Worm (Caenorhabditis elegans) whole organism, L2 larva: ENCODE data around the gene C27A7.6.

Experiments
- R02D3.7 ChIP-seq: fragments of 150-350 bp; optimal IDR thresholded peaks from 2 replicates; lab custom pipeline; 2014; ENCODE audit warnings: missing biosample characterization, missing genetic modification characterization
- aly-2 ChIP-seq: fragments of 150-350 bp; optimal IDR thresholded peaks from 2 replicates; lab custom pipeline; 2014; ENCODE audit warnings: missing biosample characterization, missing genetic modification characterization
- ceh-82 ChIP-seq: fragments of 150-350 bp; optimal IDR thresholded peaks from 2 replicates; lab custom pipeline; 2014; ENCODE audit warnings: missing biosample characterization, missing genetic modification characterization
- nhr-23 ChIP-seq: fragments of 150-350 bp; optimal IDR thresholded peaks from 2 replicates; lab custom pipeline; 2014; ENCODE audit warnings: missing biosample characterization, missing genetic modification reagents, missing genetic modification characterization
- snpc-4 ChIP-seq: fragments of 150-350 bp; optimal IDR thresholded peaks from 2 replicates; lab custom pipeline; 2014; ENCODE audit warnings: missing biosample characterization, missing genetic modification characterization
- unc-62 ChIP-seq: fragments of 150-350 bp; optimal IDR thresholded peaks from 2 replicates; lab custom pipeline; 2014; ENCODE audit warnings: missing biosample characterization, missing genetic modification reagents, missing genetic modification characterization
- zag-1 ChIP-seq: fragments of 150-350 bp; optimal IDR thresholded peaks from 2 replicates; lab custom pipeline; 2014; ENCODE audit warnings: missing biosample characterization, missing genetic modification characterization
- ztf-11 ChIP-seq: sonication (generic microtip); optimal IDR thresholded peaks from 2 replicates; lab custom pipeline; 2017; ENCODE audit warnings: missing biosample characterization, missing genetic modification characterization

ce11 chrV:12150607-12151006, 20.0 kb upstream of the C27A7.6 start, which contains the start of gene che-11:
- TF ChIP-seq aly-2 (tag; lab: Kevin White, UChicago) (no peak), ceh-82 (tag; lab: Kevin White, UChicago) (no peak), snpc-4 (tag; lab: Kevin White, UChicago) (no peak), ztf-11 (no peak), unc-62 (GFP tag; lab: Kevin White, UChicago) (no peak), R02D3.7 (no peak), zag-1 (tag; lab: Kevin White, UChicago) (no peak), nhr-23 (tag; lab: Kevin White, UChicago) (no peak)
